Worm (Caenorhabditis elegans) whole organism, late embryonic: ENCODE data around the gene srg-68.

Source experiments
- C08G9.2 ChIP-seq: sonication (generic microtip); optimal IDR thresholded peaks from 2 replicates; lab custom pipeline; 2016; ENCODE audit warnings: mild to moderate bottlenecking, missing genetic modification characterization, moderate library complexity, missing compliant biosample characterization
- C38D4.7 ChIP-seq: fragments of 200-800 bp; sonication (Bioruptor generic); optimal IDR thresholded peaks from 2 replicates; lab custom pipeline; 2018; ENCODE audit warnings: mild to moderate bottlenecking, missing genetic modification characterization, moderate library complexity, missing compliant biosample characterization
- K02D7.2 ChIP-seq: sonication (generic microtip); optimal IDR thresholded peaks from 2 replicates; lab custom pipeline; 2017; ENCODE audit warnings: mild to moderate bottlenecking, missing genetic modification characterization, missing compliant biosample characterization
- K09A11.1 ChIP-seq: sonication (generic microtip); optimal IDR thresholded peaks from 2 replicates; lab custom pipeline; 2017; ENCODE audit warnings: antibody characterized with exemption, mild to moderate bottlenecking, missing genetic modification characterization, missing compliant biosample characterization; ENCODE audit not compliant: insufficient read depth
- T23F11.4 ChIP-seq: fragments of 200-800 bp; sonication (Bioruptor generic); optimal IDR thresholded peaks from 2 replicates; lab custom pipeline; 2018; ENCODE audit warnings: mild to moderate bottlenecking, missing genetic modification characterization, missing compliant biosample characterization
- Y22D7AL.16 ChIP-seq: sonication (generic microtip); optimal IDR thresholded peaks from 2 replicates; lab custom pipeline; 2016; ENCODE audit warnings: missing genetic modification characterization, missing compliant biosample characterization
- ceh-14 ChIP-seq: sonication (generic microtip); optimal IDR thresholded peaks from 2 replicates; lab custom pipeline; 2016; ENCODE audit warnings: missing genotype, missing genetic modification characterization, missing compliant biosample characterization
- ceh-19 ChIP-seq: fragments of 200-800 bp; sonication (Bioruptor generic); optimal IDR thresholded peaks from 2 replicates; lab custom pipeline; 2018; ENCODE audit warnings: mild to moderate bottlenecking, missing genetic modification characterization, missing compliant biosample characterization
- ceh-2 ChIP-seq: sonication (generic microtip); optimal IDR thresholded peaks from 2 replicates; lab custom pipeline; 2016; ENCODE audit warnings: missing genotype, missing genetic modification characterization, missing compliant biosample characterization
- ceh-22 ChIP-seq: sonication (generic microtip); optimal IDR thresholded peaks from 2 replicates; lab custom pipeline; 2017; ENCODE audit warnings: missing biosample characterization, missing genetic modification characterization
- ceh-30 ChIP-seq: fragments of 150-350 bp; optimal IDR thresholded peaks from 2 replicates; lab custom pipeline; 2014; ENCODE audit warnings: missing biosample characterization, missing genetic modification characterization
- ceh-31 ChIP-seq: sonication (generic microtip); optimal IDR thresholded peaks from 2 replicates; lab custom pipeline; 2016; ENCODE audit warnings: missing genetic modification characterization, missing compliant biosample characterization
- ceh-34 ChIP-seq: sonication (generic microtip); optimal IDR thresholded peaks from 2 replicates; lab custom pipeline; 2016; ENCODE audit warnings: mild to moderate bottlenecking, missing genetic modification characterization, missing compliant biosample characterization
- ceh-45 ChIP-seq: fragments of 200-800 bp; sonication (Bioruptor generic); IDR thresholded peaks from 2 replicates; pipeline ENCODE4 v1.3.6; 2022; ENCODE audit warnings: missing genetic modification reagents, missing genetic modification characterization, missing compliant biosample characterization
- ceh-48 ChIP-seq: sonication (generic microtip); optimal IDR thresholded peaks from 2 replicates; lab custom pipeline; 2016; ENCODE audit warnings: missing genetic modification characterization, inconsistent platforms, missing compliant biosample characterization
- ceh-6 ChIP-seq: fragments of 200-800 bp; sonication (Bioruptor generic); optimal IDR thresholded peaks from 2 replicates; lab custom pipeline; 2018; ENCODE audit warnings: mild to moderate bottlenecking, missing genetic modification characterization, missing compliant biosample characterization
- ceh-9 ChIP-seq: sonication (generic microtip); optimal IDR thresholded peaks from 2 replicates; lab custom pipeline; 2016; ENCODE audit warnings: mild to moderate bottlenecking, missing genetic modification characterization, inconsistent platforms, missing compliant biosample characterization
- che-1 ChIP-seq: sonication (generic microtip); optimal IDR thresholded peaks from 2 replicates; lab custom pipeline; 2016; ENCODE audit warnings: mild to moderate bottlenecking, missing genetic modification characterization, missing compliant biosample characterization
- elt-2 ChIP-seq: sonication (generic microtip); optimal IDR thresholded peaks from 2 replicates; lab custom pipeline; 2016; ENCODE audit warnings: missing genetic modification reagents, missing genetic modification characterization, missing compliant biosample characterization
- ets-4 ChIP-seq: sonication (generic microtip); optimal IDR thresholded peaks from 2 replicates; lab custom pipeline; 2016; ENCODE audit warnings: missing genetic modification characterization, missing compliant biosample characterization
- eyg-1 ChIP-seq: sonication (generic microtip); optimal IDR thresholded peaks from 2 replicates; lab custom pipeline; 2016; ENCODE audit warnings: missing genotype, missing genetic modification characterization, missing compliant biosample characterization
- fkh-10 ChIP-seq: fragments of 150-350 bp; optimal IDR thresholded peaks from 2 replicates; lab custom pipeline; 2014; ENCODE audit warnings: missing biosample characterization, missing genetic modification reagents, missing genetic modification characterization
- gmeb-2 ChIP-seq: sonication (generic microtip); optimal IDR thresholded peaks from 2 replicates; lab custom pipeline; 2016; ENCODE audit warnings: missing genetic modification characterization, inconsistent platforms, missing compliant biosample characterization
- hlh-15 ChIP-seq: sonication (generic microtip); optimal IDR thresholded peaks from 2 replicates; lab custom pipeline; 2016; ENCODE audit warnings: missing genetic modification characterization, missing compliant biosample characterization
- hlh-30 ChIP-seq: sonication (generic microtip); optimal IDR thresholded peaks from 2 replicates; lab custom pipeline; 2017; ENCODE audit warnings: antibody characterized with exemption, missing genetic modification characterization, missing compliant biosample characterization; ENCODE audit not compliant: insufficient read depth
- nhr-232 ChIP-seq: sonication (generic microtip); optimal IDR thresholded peaks from 2 replicates; lab custom pipeline; 2016; ENCODE audit warnings: missing genetic modification characterization, missing compliant biosample characterization
- npax-4 ChIP-seq: sonication (generic microtip); optimal IDR thresholded peaks from 2 replicates; lab custom pipeline; 2016; ENCODE audit warnings: missing genetic modification characterization, missing compliant biosample characterization
- odd-2 ChIP-seq: sonication (generic microtip); optimal IDR thresholded peaks from 2 replicates; lab custom pipeline; 2017; ENCODE audit warnings: antibody characterized with exemption, mild to moderate bottlenecking, missing genetic modification characterization, missing compliant biosample characterization
- pag-3 ChIP-seq: sonication (generic microtip); optimal IDR thresholded peaks from 2 replicates; lab custom pipeline; 2016; ENCODE audit warnings: missing compliant biosample characterization, missing genetic modification characterization, borderline replicate concordance
- pat-9 ChIP-seq: fragments of 200-800 bp; sonication (Bioruptor generic); optimal IDR thresholded peaks from 2 replicates; lab custom pipeline; 2018; ENCODE audit warnings: mild to moderate bottlenecking, missing genetic modification characterization, moderate library complexity, missing compliant biosample characterization
- pax-1 ChIP-seq: fragments of 150-350 bp; optimal IDR thresholded peaks from 2 replicates; lab custom pipeline; 2014; ENCODE audit warnings: missing biosample characterization, missing genetic modification characterization
- sox-2 ChIP-seq: fragments of 200-800 bp; sonication (Bioruptor generic); IDR thresholded peaks from 2 replicates; pipeline ENCODE4 v1.3.6; 2022; ENCODE audit warnings: missing genetic modification reagents, missing genetic modification characterization, missing compliant biosample characterization
- sox-4 ChIP-seq: sonication (generic microtip); optimal IDR thresholded peaks from 2 replicates; lab custom pipeline; 2017; ENCODE audit warnings: mild to moderate bottlenecking, missing genetic modification characterization, inconsistent platforms, missing compliant biosample characterization
- tbx-2 ChIP-seq: sonication (generic microtip); optimal IDR thresholded peaks from 2 replicates; lab custom pipeline; 2016; ENCODE audit warnings: missing genetic modification characterization, missing compliant biosample characterization
- tbx-7 ChIP-seq: sonication (generic microtip); optimal IDR thresholded peaks from 2 replicates; lab custom pipeline; 2016; ENCODE audit warnings: missing genotype, missing genetic modification characterization, missing compliant biosample characterization
- ttx-3 ChIP-seq: sonication (generic microtip); optimal IDR thresholded peaks from 2 replicates; lab custom pipeline; 2016; ENCODE audit warnings: missing genetic modification reagents, missing genetic modification characterization, missing compliant biosample characterization
- unc-42 ChIP-seq: sonication (generic microtip); optimal IDR thresholded peaks from 2 replicates; lab custom pipeline; 2016; ENCODE audit warnings: missing genotype, missing genetic modification characterization, missing compliant biosample characterization
- ztf-16 ChIP-seq: sonication (generic microtip); optimal IDR thresholded peaks from 2 replicates; lab custom pipeline; 2017; ENCODE audit warnings: missing genetic modification characterization, missing compliant biosample characterization

The srg-68 gene

DNA sequence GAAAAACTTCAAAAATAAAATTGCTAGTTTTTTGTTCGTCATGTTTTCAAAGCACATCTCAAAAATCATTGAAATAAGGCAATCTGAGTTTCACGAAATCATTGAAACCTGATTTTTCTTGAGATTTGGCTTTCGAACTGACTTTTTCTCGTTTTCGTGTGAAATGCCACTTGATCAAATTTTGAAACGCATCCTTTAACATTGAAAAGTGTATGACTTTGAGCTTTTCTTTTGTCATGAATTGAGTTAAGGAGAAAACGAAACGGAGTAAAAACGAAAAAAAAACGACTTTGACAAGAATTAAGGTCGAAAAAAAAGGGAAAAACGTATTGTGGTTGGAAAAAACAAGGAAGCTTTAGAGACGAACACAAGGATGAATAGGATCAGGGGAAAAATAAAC lies 10.3 kb downstream of the srg-68 start:
- no peak for TF ChIP-seq sox-2 (GFP tag; lab: Robert Waterston, UW)
- TF ChIP-seq ceh-22 (tag; lab: Kevin White, UChicago): no peak

ce11 chrV:5453615-5454014 lies 11.6 kb downstream of the srg-68 start, which contains the start of gene glc-3:
Gene glc-3, minus strand, starts transcription at chrV:5453715.
- no peak for TF ChIP-seq eyg-1 (tag; lab: Kevin White, UChicago)
- no peak for TF ChIP-seq tbx-2 (tag; lab: Kevin White, UChicago)
- TF ChIP-seq K02D7.2 (tag; lab: Kevin White, UChicago): no peak
- TF ChIP-seq ceh-14 (tag; lab: Kevin White, UChicago): no peak
- TF ChIP-seq hlh-30 (tag; lab: Kevin White, UChicago): no peak

- TF ChIP-seq Y22D7AL.16 (tag; lab: Kevin White, UChicago) (no peak), C08G9.2 (no peak), ets-4 (no peak), ceh-48 (no peak), tbx-7 (tag; lab: Kevin White, UChicago) (no peak)
- TF ChIP-seq, all 69 proteins: peak for 0
These were observed 14.5 kb downstream of the srg-68 start for ce11 chrV:5450742-5451141.

ce11 chrV:5447057-5447456 lies 18.2 kb downstream of the srg-68 start:
- TF ChIP-seq hlh-15 (tag; lab: Kevin White, UChicago) (no peak), pax-1 (tag; lab: Kevin White, UChicago) (no peak), ceh-34 (no peak), odd-2 (tag; lab: Kevin White, UChicago) (no peak), elt-2 (tag; lab: Kevin White, UChicago) (no peak), ceh-19 (GFP tag; lab: Kevin White, UChicago) (no peak), ceh-22 (tag; lab: Kevin White, UChicago) (no peak), K09A11.1 (tag; lab: Kevin White, UChicago) (no peak), ztf-16 (tag; lab: Kevin White, UChicago) (no peak), ceh-31 (tag; lab: Kevin White, UChicago) (no peak), gmeb-2 (tag; lab: Kevin White, UChicago) (no peak), ceh-45 (no peak), ceh-30 (tag; lab: Kevin White, UChicago) (no peak), C38D4.7 (GFP tag; lab: Kevin White, UChicago) (no peak), ceh-14 (tag; lab: Kevin White, UChicago) (no peak), sox-2 (GFP tag; lab: Robert Waterston, UW) (no peak), T23F11.4 (GFP tag; lab: Kevin White, UChicago) (no peak), sox-4 (tag; lab: Kevin White, UChicago) (no peak), fkh-10 (GFP tag; lab: Kevin White, UChicago) (no peak), nhr-232 (no peak)

ce11 chrV:5445839-5446238 lies 19.4 kb downstream of the srg-68 start, which contains the start of gene F08F3.1:
Gene F08F3.1, plus strand, starts transcription at chrV:5446139.
- TF ChIP-seq unc-42 (tag; lab: Kevin White, UChicago): no peak
- TF ChIP-seq ceh-31 (tag; lab: Kevin White, UChicago): no peak
- TF ChIP-seq pag-3: no peak
- no peak for TF ChIP-seq pat-9 (tag; lab: Kevin White, UChicago)
- no peak for TF ChIP-seq C08G9.2
- no peak for TF ChIP-seq ceh-2 (tag; lab: Kevin White, UChicago)
- TF ChIP-seq nhr-232: no peak
- no peak for TF ChIP-seq ceh-6 (GFP tag; lab: Kevin White, UChicago)
- TF ChIP-seq ceh-9: no peak
- TF ChIP-seq pax-1 (tag; lab: Kevin White, UChicago): no peak
- no peak for TF ChIP-seq ttx-3
- no peak for TF ChIP-seq npax-4 (tag; lab: Kevin White, UChicago)
- no peak for TF ChIP-seq ceh-30 (tag; lab: Kevin White, UChicago)
- TF ChIP-seq che-1 (tag; lab: Kevin White, UChicago): no peak
- no peak for TF ChIP-seq K02D7.2 (tag; lab: Kevin White, UChicago)
- TF ChIP-seq, all 69 proteins: peak for 0
